Worm (Caenorhabditis elegans): Measurements from ENCODE around the gene C15C8.7.

C15C8.7 gene

DNA sequence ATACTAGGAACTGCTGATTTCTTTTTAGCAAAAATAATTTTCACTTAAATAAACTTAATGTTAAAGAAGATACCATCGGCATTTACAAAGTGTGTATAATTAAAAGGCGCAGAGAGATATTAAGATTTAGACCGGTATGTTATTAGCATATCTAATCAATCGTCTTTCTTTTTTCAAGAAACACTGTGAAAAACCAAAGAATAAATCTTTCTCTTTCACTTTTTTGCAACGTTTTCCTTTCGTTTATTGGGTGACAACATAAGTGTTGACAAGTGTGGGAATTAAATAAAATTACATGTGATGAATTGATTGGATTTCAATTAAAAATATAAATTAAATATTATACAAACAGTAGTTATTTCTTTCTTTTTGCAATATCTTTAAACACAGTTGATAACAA lies 7.6 kb upstream of the C15C8.7 start, which contains the start of gene C15C8.8:
TSS of gene C15C8.8 (minus strand) at position 101 of the 400 bp plus-strand sequence.
- TF ChIP-seq egl-27 (tag; optimal IDR thresholded peaks at IDR 0.05) (no peak), lin-38 (GFP tag; IDR thresholded peaks at IDR 0.05) (no peak), T26A8.4 (GFP tag; IDR thresholded peaks at IDR 0.05) (no peak), ceh-44 (GFP tag; IDR thresholded peaks at IDR 0.05) (no peak), nhr-77 (tag; optimal IDR thresholded peaks at IDR 0.05) (no peak), nhr-10 (tag; optimal IDR thresholded peaks at IDR 0.05) (no peak), nhr-25 (tag; optimal IDR thresholded peaks at IDR 0.05; ENCODE audit: borderline replicate concordance, insufficient read depth) (no peak), set-16 (GFP tag; IDR thresholded peaks at IDR 0.05) (no peak), ztf-11 (tag; optimal IDR thresholded peaks at IDR 0.05) (no peak)

ce11 chrV:12751495-12752050 lies 6.7 kb upstream of the C15C8.7 start, which contains the start of gene C15C8.6:
Gene C15C8.6 (minus strand): TSS chrV:12751545.
- TF ChIP-seq dmd-6 (GFP tag; IDR thresholded peaks at IDR 0.05) (no peak), mep-1 (tag; optimal IDR thresholded peaks at IDR 0.05) (no peak), F10B5.3 (tag; optimal IDR thresholded peaks at IDR 0.05) (no peak), unc-130 (GFP tag; optimal IDR thresholded peaks at IDR 0.05) (no peak), unc-62 (GFP tag; optimal IDR thresholded peaks at IDR 0.05 in 1 of 2) (peak in 1 of 2 experiments; percentile 50), unc-62 (tag; optimal IDR thresholded peaks at IDR 0.05) (no peak)

DNA sequence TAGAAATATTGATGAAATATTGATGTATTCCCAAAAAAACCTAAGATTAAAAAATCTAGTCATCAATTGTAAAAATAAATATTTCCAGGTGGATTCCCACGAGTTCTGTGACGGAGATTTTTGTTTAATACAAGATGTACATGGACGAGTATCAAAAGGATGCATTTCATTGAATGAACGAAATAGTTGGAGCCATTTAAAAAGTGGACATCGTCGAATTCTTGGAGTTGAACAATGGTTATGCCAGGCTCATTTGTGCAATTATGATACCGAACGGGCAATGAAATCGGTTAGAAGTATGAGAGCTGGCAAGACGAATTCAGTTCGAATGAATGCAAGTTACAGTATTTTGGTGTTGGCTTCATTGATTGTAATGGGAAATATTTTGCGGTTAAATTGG lies 4.7 kb upstream of the C15C8.7 start:
- TF ChIP-seq cey-2 (tag; optimal IDR thresholded peaks at IDR 0.05; ENCODE audit: borderline replicate concordance, insufficient read depth) = no peak
- no peak for TF ChIP-seq ceh-62 (tag; optimal IDR thresholded peaks at IDR 0.05)
- no peak for TF ChIP-seq ceh-82 (tag; optimal IDR thresholded peaks at IDR 0.05)
- peak in 1 of 2 experiments; percentile 94 for TF ChIP-seq unc-62 (GFP tag; optimal IDR thresholded peaks at IDR 0.05 in 1 of 2)
- no peak for TF ChIP-seq unc-62 (tag; optimal IDR thresholded peaks at IDR 0.05)

ce11 chrV:12747856-12748255 lies 3.0 kb upstream of the C15C8.7 start, which contains the start of gene C15C8.5:
Gene C15C8.5 (plus strand): TSS chrV:12748007.
- TF ChIP-seq hlh-11 (tag; optimal IDR thresholded peaks at IDR 0.05) (no peak), spr-3 (GFP tag; optimal IDR thresholded peaks at IDR 0.05) (no peak), ces-1 (GFP tag; optimal IDR thresholded peaks at IDR 0.05) (peak; percentile 91), fkh-10 (GFP tag; optimal IDR thresholded peaks at IDR 0.05) (peak; percentile 97), nhr-111 (GFP tag; optimal IDR thresholded peaks at IDR 0.05) (no peak), mxl-3 (GFP tag; optimal IDR thresholded peaks at IDR 0.05) (no peak), zfp-3 (GFP tag; conservative IDR thresholded peaks at IDR 0.05) (no peak), pha-4 (GFP tag; IDR thresholded peaks at IDR 0.05) (no peak), pha-4 (tag; optimal IDR thresholded peaks at IDR 0.05) (no peak), lim-7 (GFP tag; IDR thresholded peaks at IDR 0.05) (no peak), attf-4 (tag; optimal IDR thresholded peaks at IDR 0.05) (no peak), lsy-2 (tag; optimal IDR thresholded peaks at IDR 0.05) (no peak)

ce11 chrV:12747431-12747830 lies 2.6 kb upstream of the C15C8.7 start, which contains the start of gene C15C8.4:
Gene C15C8.4 (minus strand): TSS chrV:12747463.
- TF ChIP-seq spr-3 (GFP tag; optimal IDR thresholded peaks at IDR 0.05) (no peak), fos-1 (tag; optimal IDR thresholded peaks at IDR 0.05) (no peak), ztf-11 (tag; optimal IDR thresholded peaks at IDR 0.05) (no peak), gei-8 (GFP tag; optimal IDR thresholded peaks at IDR 0.05) (no peak), mdt-29 (GFP tag; IDR thresholded peaks at IDR 0.05) (no peak), madf-9 (GFP tag; conservative IDR thresholded peaks at IDR 0.05) (no peak), ceh-20 (GFP tag; IDR thresholded peaks at IDR 0.05) (no peak), Y5F2A.4 (GFP tag; optimal IDR thresholded peaks at IDR 0.05) (no peak), nhr-6 (tag; optimal IDR thresholded peaks at IDR 0.05) (peak; percentile 54), dpl-1 (GFP tag; optimal IDR thresholded peaks at IDR 0.05) (peak; percentile 17), php-3 (GFP tag; IDR thresholded peaks at IDR 0.05) (no peak), pqm-1 (tag; optimal IDR thresholded peaks at IDR 0.05) (no peak), nhr-102 (tag; optimal IDR thresholded peaks at IDR 0.05) (no peak), zfp-3 (GFP tag; conservative IDR thresholded peaks at IDR 0.05) (no peak), ceh-28 (tag; optimal IDR thresholded peaks at IDR 0.05) (no peak)

Data from whole organism, L4 larva.